Worm (Caenorhabditis elegans): ENCODE measurements around the gene Y9C9A.16.

Y9C9A.16 gene

ce11 chrIV:4945771-4946170, 30.2 kb downstream of the Y9C9A.16 start, which contains the start of gene str-169:
Gene str-169 (plus strand): TSS chrIV:4946071.
- TF ChIP-seq tbx-11 (GFP tag; IDR thresholded peaks at IDR 0.05) (no peak), tbx-37 (GFP tag; conservative IDR thresholded peaks at IDR 0.05) (no peak), hmg-4 (GFP tag; optimal IDR thresholded peaks at IDR 0.05) (no peak), hnd-1 (tag; optimal IDR thresholded peaks at IDR 0.05) (no peak), F13C5.2 (tag; optimal IDR thresholded peaks at IDR 0.05) (no peak), flt-1 (GFP tag; IDR thresholded peaks at IDR 0.05) (no peak), hmbx-1 (tag; optimal IDR thresholded peaks at IDR 0.05) (no peak), aly-1 (tag; optimal IDR thresholded peaks at IDR 0.05) (no peak), ets-7 (tag; optimal IDR thresholded peaks at IDR 0.05) (no peak), pes-1 (GFP tag; IDR thresholded peaks at IDR 0.05) (no peak), ceh-36 (tag; optimal IDR thresholded peaks at IDR 0.05) (no peak), scrt-1 (GFP tag; IDR thresholded peaks at IDR 0.05) (no peak), ama-1 (optimal IDR thresholded peaks at IDR 0.05) (no peak), tra-4 (tag; optimal IDR thresholded peaks at IDR 0.05) (no peak), ceh-13 (GFP tag; optimal IDR thresholded peaks at IDR 0.05) (no peak), sea-1 (GFP tag; conservative IDR thresholded peaks at IDR 0.05) (no peak), B0310.2 (tag; optimal IDR thresholded peaks at IDR 0.05) (no peak)

ce11 chrIV:4941681-4942080, 34.2 kb downstream of the Y9C9A.16 start, which contains the start of gene Y9C9A.5:
Gene Y9C9A.5 (plus strand): TSS chrIV:4941981.
- TF ChIP-seq scrt-1 (GFP tag; IDR thresholded peaks at IDR 0.05) (no peak), flt-1 (GFP tag; IDR thresholded peaks at IDR 0.05) (no peak), hnd-1 (tag; optimal IDR thresholded peaks at IDR 0.05) (no peak), pes-1 (GFP tag; IDR thresholded peaks at IDR 0.05) (no peak)

- TF ChIP-seq scrt-1 (GFP tag; IDR thresholded peaks at IDR 0.05) = no peak
- TF ChIP-seq tbx-37 (GFP tag; conservative IDR thresholded peaks at IDR 0.05) = no peak
- TF ChIP-seq ceh-13 (GFP tag; optimal IDR thresholded peaks at IDR 0.05) = no peak
- no peak for TF ChIP-seq aly-1 (tag; optimal IDR thresholded peaks at IDR 0.05)
- TF ChIP-seq hmg-4 (GFP tag; optimal IDR thresholded peaks at IDR 0.05) = no peak
- no peak for TF ChIP-seq B0310.2 (tag; optimal IDR thresholded peaks at IDR 0.05)
- TF ChIP-seq ama-1 (optimal IDR thresholded peaks at IDR 0.05) = no peak
- no peak for TF ChIP-seq F13C5.2 (tag; optimal IDR thresholded peaks at IDR 0.05)
- TF ChIP-seq tra-4 (tag; optimal IDR thresholded peaks at IDR 0.05) = no peak
- no peak for TF ChIP-seq hnd-1 (tag; optimal IDR thresholded peaks at IDR 0.05)
- no peak for TF ChIP-seq hmbx-1 (tag; optimal IDR thresholded peaks at IDR 0.05)
- TF ChIP-seq sea-1 (GFP tag; conservative IDR thresholded peaks at IDR 0.05) = no peak
- no peak for TF ChIP-seq ceh-36 (tag; optimal IDR thresholded peaks at IDR 0.05)
- no peak for TF ChIP-seq pes-1 (GFP tag; IDR thresholded peaks at IDR 0.05)
- no peak for TF ChIP-seq flt-1 (GFP tag; IDR thresholded peaks at IDR 0.05)
Measured at ce11 chrIV:4938664-4939063, 37.3 kb downstream of the Y9C9A.16 start, which contains the start of gene str-168. Gene str-168 (plus strand): TSS chrIV:4938964.

- TF ChIP-seq pes-1 (GFP tag; IDR thresholded peaks at IDR 0.05) (no peak), aly-1 (tag; optimal IDR thresholded peaks at IDR 0.05) (no peak)
Measured at ce11 chrIV:4937647-4938046, 38.3 kb downstream of the Y9C9A.16 start, which contains the start of gene fbxa-86. Gene fbxa-86 (minus strand): TSS chrIV:4938013.

- no peak for TF ChIP-seq scrt-1 (GFP tag; IDR thresholded peaks at IDR 0.05)
- TF ChIP-seq tbx-11 (GFP tag; IDR thresholded peaks at IDR 0.05) = no peak
- TF ChIP-seq ceh-36 (tag; optimal IDR thresholded peaks at IDR 0.05) = no peak
- no peak for TF ChIP-seq ceh-13 (GFP tag; optimal IDR thresholded peaks at IDR 0.05)
- TF ChIP-seq pes-1 (GFP tag; IDR thresholded peaks at IDR 0.05) = no peak
- TF ChIP-seq aly-1 (tag; optimal IDR thresholded peaks at IDR 0.05) = no peak
- no peak for TF ChIP-seq F13C5.2 (tag; optimal IDR thresholded peaks at IDR 0.05)
- TF ChIP-seq ama-1 (optimal IDR thresholded peaks at IDR 0.05) = no peak
- TF ChIP-seq sea-1 (GFP tag; conservative IDR thresholded peaks at IDR 0.05) = no peak
- TF ChIP-seq tbx-37 (GFP tag; conservative IDR thresholded peaks at IDR 0.05) = no peak
- no peak for TF ChIP-seq hmbx-1 (tag; optimal IDR thresholded peaks at IDR 0.05)
Measured at ce11 chrIV:4934103-4934502, 41.8 kb downstream of the Y9C9A.16 start, which contains the start of gene str-153. Gene str-153 (plus strand): TSS chrIV:4934403.

ce11 chrIV:4930754-4931322, 45.1 kb downstream of the Y9C9A.16 start:
- TF ChIP-seq aly-1 (tag; optimal IDR thresholded peaks at IDR 0.05) = no peak
- TF ChIP-seq tbx-37 (GFP tag; conservative IDR thresholded peaks at IDR 0.05) = no peak
- TF ChIP-seq ama-1 (optimal IDR thresholded peaks at IDR 0.05) = no peak
- no peak for TF ChIP-seq B0310.2 (tag; optimal IDR thresholded peaks at IDR 0.05)
- TF ChIP-seq tbx-11 (GFP tag; IDR thresholded peaks at IDR 0.05) = 0 out of 2 replicates have a peak, but pooled peaks have one; percentile 16
- no peak for TF ChIP-seq sea-1 (GFP tag; conservative IDR thresholded peaks at IDR 0.05)
- TF ChIP-seq pes-1 (GFP tag; IDR thresholded peaks at IDR 0.05) = peak; percentile 63; the same call in 1 of the 2 replicates
- TF ChIP-seq tra-4 (tag; optimal IDR thresholded peaks at IDR 0.05) = no peak
- no peak for TF ChIP-seq scrt-1 (GFP tag; IDR thresholded peaks at IDR 0.05)
- peak; percentile 39; the same call in 1 of the 2 replicates for TF ChIP-seq flt-1 (GFP tag; IDR thresholded peaks at IDR 0.05)
- TF ChIP-seq F13C5.2 (tag; optimal IDR thresholded peaks at IDR 0.05) = no peak
- TF ChIP-seq hnd-1 (tag; optimal IDR thresholded peaks at IDR 0.05) = no peak
- no peak for TF ChIP-seq hmg-4 (GFP tag; optimal IDR thresholded peaks at IDR 0.05)
- no peak for TF ChIP-seq ceh-36 (tag; optimal IDR thresholded peaks at IDR 0.05)
- no peak for TF ChIP-seq hmbx-1 (tag; optimal IDR thresholded peaks at IDR 0.05)
- TF ChIP-seq ets-7 (tag; optimal IDR thresholded peaks at IDR 0.05) = no peak
- peak; percentile 6 for TF ChIP-seq ceh-13 (GFP tag; optimal IDR thresholded peaks at IDR 0.05)

ce11 chrIV:4930045-4930444, 45.9 kb downstream of the Y9C9A.16 start, which contains the start of gene Y9C9A.8:
Gene Y9C9A.8 (plus strand): TSS chrIV:4930345.
- TF ChIP-seq B0310.2 (tag; optimal IDR thresholded peaks at IDR 0.05) (no peak), hnd-1 (tag; optimal IDR thresholded peaks at IDR 0.05) (no peak), flt-1 (GFP tag; IDR thresholded peaks at IDR 0.05) (no peak), ceh-13 (GFP tag; optimal IDR thresholded peaks at IDR 0.05) (no peak), tbx-37 (GFP tag; conservative IDR thresholded peaks at IDR 0.05) (no peak), ama-1 (optimal IDR thresholded peaks at IDR 0.05) (no peak), tbx-11 (GFP tag; IDR thresholded peaks at IDR 0.05) (no peak), pes-1 (GFP tag; IDR thresholded peaks at IDR 0.05) (no peak), scrt-1 (GFP tag; IDR thresholded peaks at IDR 0.05) (no peak), sea-1 (GFP tag; conservative IDR thresholded peaks at IDR 0.05) (no peak), aly-1 (tag; optimal IDR thresholded peaks at IDR 0.05) (no peak), tra-4 (tag; optimal IDR thresholded peaks at IDR 0.05) (no peak), ceh-36 (tag; optimal IDR thresholded peaks at IDR 0.05) (no peak), hmg-4 (GFP tag; optimal IDR thresholded peaks at IDR 0.05) (no peak), ets-7 (tag; optimal IDR thresholded peaks at IDR 0.05) (no peak)
